Fruit fly (Drosophila melanogaster) S2 (cell line): ENCODE data around the gene Sos.

Source experiments
- CG8478 ChIP-seq: fragments of >200 bp; optimal IDR thresholded peaks from 2 replicates; lab custom pipeline; 2018
- CTCF ChIP-seq, 2 experiments: fragments of >200 bp; optimal IDR thresholded peaks; 2 replicates each; lab custom pipeline; 2018

dm6 chr2L:13802075-13802639 is 11.5 kb upstream of the Sos start:
- no peak for TF ChIP-seq CTCF (optimal IDR thresholded peaks at IDR 0.05; lab: Kevin White, UChicago)
- no peak for TF ChIP-seq CG8478 (lab: Kevin White, UChicago)
